Fruit fly (Drosophila melanogaster) whole organism, embryonic: Measurements from ENCODE around the gene CheB38b.

Experiments used
- CG10147 ChIP-seq: fragments of 200-800 bp; sonication (Bioruptor generic); optimal IDR thresholded peaks from 2 replicates; lab custom pipeline; 2019; ENCODE audit warnings: missing biosample characterization, mild to moderate bottlenecking, missing genetic modification characterization, moderate library complexity
- CG10321 ChIP-seq: fragments of 200-800 bp; sonication (Bioruptor generic); IDR thresholded peaks from 2 replicates; pipeline ENCODE4 v1.3.6; 2022; ENCODE audit warnings: missing biosample characterization, missing genetic modification characterization
- CG10654 ChIP-seq: fragments of 200-800 bp; sonication (Bioruptor generic); optimal IDR thresholded peaks from 2 replicates; lab custom pipeline; 2016; ENCODE audit warnings: missing biosample characterization, missing genetic modification characterization
- CG13624 ChIP-seq: fragments of 200-800 bp; sonication (Bioruptor generic); optimal IDR thresholded peaks from 2 replicates; lab custom pipeline; 2016; ENCODE audit warnings: missing biosample characterization, missing genetic modification characterization
- CG13894 ChIP-seq: fragments of 200-800 bp; sonication (Bioruptor generic); optimal IDR thresholded peaks from 3 replicates; lab custom pipeline; 2018; ENCODE audit warnings: missing biosample characterization, mild to moderate bottlenecking, missing genetic modification characterization, moderate library complexity
- CG14860 ChIP-seq: fragments of 200-800 bp; sonication (Bioruptor generic); IDR thresholded peaks from 3 replicates; pipeline ENCODE4 v1.3.6; 2022; ENCODE audit warnings: missing biosample characterization, missing genetic modification characterization; ENCODE audit not compliant: partially characterized antibody
- CG15073 ChIP-seq: fragments of 200-800 bp; sonication (Bioruptor generic); optimal IDR thresholded peaks from 2 replicates; lab custom pipeline; 2016; ENCODE audit warnings: missing biosample characterization, missing genetic modification characterization
- CG17328 ChIP-seq: fragments of 200-800 bp; sonication (Bioruptor generic); IDR thresholded peaks from 2 replicates; pipeline ENCODE4 v1.3.6; 2022; ENCODE audit warnings: missing biosample characterization, missing genetic modification characterization
- CG17568 ChIP-seq: fragments of 200-800 bp; sonication (Bioruptor generic); optimal IDR thresholded peaks from 2 replicates; lab custom pipeline; 2018; ENCODE audit warnings: missing biosample characterization, mild to moderate bottlenecking, missing genetic modification characterization, moderate library complexity
- CG1832 ChIP-seq: fragments of 200-800 bp; sonication (Bioruptor generic); optimal IDR thresholded peaks from 2 replicates; lab custom pipeline; 2017; ENCODE audit warnings: missing biosample characterization, mild to moderate bottlenecking, missing genetic modification characterization, inconsistent platforms
- CG3065 ChIP-seq: fragments of 200-800 bp; sonication (Bioruptor generic); optimal IDR thresholded peaks from 2 replicates; lab custom pipeline; 2016; ENCODE audit warnings: missing biosample characterization, missing genetic modification characterization
- CG31224 ChIP-seq: fragments of 200-800 bp; sonication (Bioruptor generic); IDR thresholded peaks from 2 replicates; pipeline ENCODE4 v1.3.6; 2022; ENCODE audit warnings: missing biosample characterization, missing genetic modification characterization
- CG31388 ChIP-seq: fragments of 200-800 bp; sonication (Bioruptor generic); optimal IDR thresholded peaks from 2 replicates; lab custom pipeline; 2016; ENCODE audit warnings: missing biosample characterization, missing genetic modification characterization
- CG31441 ChIP-seq: fragments of 200-800 bp; sonication (Bioruptor generic); IDR thresholded peaks from 2 replicates; pipeline ENCODE4 v1.3.6; 2022; ENCODE audit warnings: missing biosample characterization, missing genetic modification characterization
- CG3838 ChIP-seq: fragments of 200-800 bp; sonication (Bioruptor generic); optimal IDR thresholded peaks from 3 replicates; lab custom pipeline; 2016; ENCODE audit warnings: missing biosample characterization, missing genetic modification characterization
- CG4360 ChIP-seq: fragments of 200-800 bp; sonication (Bioruptor generic); IDR thresholded peaks from 2 replicates; pipeline ENCODE4 v1.3.6; 2022; ENCODE audit warnings: missing biosample characterization, missing genetic modification characterization
- CG4424 ChIP-seq: fragments of 200-800 bp; sonication (Bioruptor generic); optimal IDR thresholded peaks from 3 replicates; lab custom pipeline; 2016; ENCODE audit warnings: missing biosample characterization, missing genetic modification characterization
- CG4854 ChIP-seq: fragments of 200-800 bp; sonication (Bioruptor generic); optimal IDR thresholded peaks from 2 replicates; lab custom pipeline; 2016; ENCODE audit warnings: missing biosample characterization, missing genetic modification characterization, inconsistent platforms
- CG6272 ChIP-seq: fragments of 200-800 bp; sonication (Bioruptor generic); IDR thresholded peaks from 2 replicates; pipeline ENCODE4 v1.3.6; 2022; ENCODE audit warnings: missing biosample characterization, missing genetic modification characterization
- Chrac-16 ChIP-seq: fragments of 200-800 bp; sonication (Bioruptor generic); optimal IDR thresholded peaks from 3 replicates; lab custom pipeline; 2016; ENCODE audit warnings: missing biosample characterization, missing genetic modification characterization
- Deaf1 ChIP-seq: fragments of 200-800 bp; optimal IDR thresholded peaks from 3 replicates; lab custom pipeline; 2019; ENCODE audit warnings: missing biosample characterization, mild to moderate bottlenecking, missing genetic modification characterization, moderate library complexity
- Drgx ChIP-seq: fragments of 200-800 bp; sonication (Bioruptor generic); IDR thresholded peaks from 2 replicates; pipeline ENCODE4 v1.3.6; 2022; ENCODE audit warnings: missing biosample characterization, missing genetic modification characterization
- Lpt ChIP-seq: fragments of >200 bp; optimal IDR thresholded peaks from 2 replicates; lab custom pipeline; 2018; ENCODE audit warnings: missing biosample characterization, missing genetic modification characterization
- Neu2 ChIP-seq: fragments of 200-800 bp; sonication (Bioruptor generic); optimal IDR thresholded peaks from 3 replicates; lab custom pipeline; 2016; ENCODE audit warnings: missing biosample characterization, missing genetic modification characterization, borderline replicate concordance
- Sox100B ChIP-seq: fragments of 200-800 bp; sonication (Bioruptor generic); optimal IDR thresholded peaks from 3 replicates; lab custom pipeline; 2018; ENCODE audit warnings: missing biosample characterization, mild to moderate bottlenecking, missing genetic modification characterization
- ara ChIP-seq: fragments of 200-800 bp; sonication (Bioruptor generic); IDR thresholded peaks from 2 replicates; pipeline ENCODE4 v1.3.6; 2022; ENCODE audit warnings: missing biosample characterization, missing genetic modification characterization
- bigmax ChIP-seq: fragments of 200-800 bp; sonication (Bioruptor generic); optimal IDR thresholded peaks from 2 replicates; lab custom pipeline; 2018; ENCODE audit warnings: missing biosample characterization, mild to moderate bottlenecking, missing genetic modification characterization
- bowl ChIP-seq: fragments of 200-800 bp; sonication (Bioruptor generic); IDR thresholded peaks from 2 replicates; pipeline ENCODE4 v1.3.6; 2022; ENCODE audit warnings: missing biosample characterization, missing genetic modification characterization
- br ChIP-seq: fragments of >200 bp; optimal IDR thresholded peaks from 2 replicates; lab custom pipeline; 2017
- btn ChIP-seq: fragments of 200-800 bp; sonication (Bioruptor generic); optimal IDR thresholded peaks from 2 replicates; lab custom pipeline; 2016; ENCODE audit warnings: missing biosample characterization, missing genetic modification characterization
- cato ChIP-seq: fragments of 200-800 bp; sonication (Bioruptor generic); optimal IDR thresholded peaks from 2 replicates; lab custom pipeline; 2016; ENCODE audit warnings: missing biosample characterization, missing genetic modification characterization, borderline replicate concordance
- crc ChIP-seq: fragments of 200-800 bp; sonication (Bioruptor generic); optimal IDR thresholded peaks from 2 replicates; lab custom pipeline; 2016; ENCODE audit warnings: missing biosample characterization, missing genetic modification characterization
- dmrt99B ChIP-seq: fragments of 200-800 bp; sonication (Bioruptor generic); optimal IDR thresholded peaks from 2 replicates; lab custom pipeline; 2018; ENCODE audit warnings: missing biosample characterization, mild to moderate bottlenecking, missing genetic modification characterization, moderate library complexity
- emc ChIP-seq: fragments of 200-800 bp; sonication (Bioruptor generic); optimal IDR thresholded peaks from 2 replicates; lab custom pipeline; 2016; ENCODE audit warnings: missing biosample characterization, missing genetic modification characterization
- fd96Cb ChIP-seq: fragments of 200-800 bp; sonication (Bioruptor generic); optimal IDR thresholded peaks from 2 replicates; lab custom pipeline; 2018; ENCODE audit warnings: missing biosample characterization, mild to moderate bottlenecking, missing genetic modification characterization, moderate library complexity
- gfzf ChIP-seq: fragments of 200-800 bp; sonication (Bioruptor generic); optimal IDR thresholded peaks from 2 replicates; lab custom pipeline; 2016; ENCODE audit warnings: missing biosample characterization, mild to moderate bottlenecking, missing genetic modification characterization, moderate library complexity
- ham ChIP-seq: fragments of 200-800 bp; sonication (Bioruptor generic); IDR thresholded peaks from 2 replicates; pipeline ENCODE4 v1.3.6; 2022; ENCODE audit warnings: missing biosample characterization, missing genetic modification characterization
- insv ChIP-seq, 2 experiments: fragments of 200-800 bp; sonication (Bioruptor generic); optimal IDR thresholded peaks; 3 replicates each; lab custom pipeline; 2016 to 2018; ENCODE audit warnings: missing biosample characterization in 2 of 2, missing genetic modification characterization in 2 of 2
- kah ChIP-seq: fragments of 200-800 bp; sonication (Bioruptor generic); optimal IDR thresholded peaks from 2 replicates; lab custom pipeline; 2018; ENCODE audit warnings: missing biosample characterization, mild to moderate bottlenecking, missing genetic modification characterization
- lmd ChIP-seq: fragments of 200-800 bp; sonication (Bioruptor generic); IDR thresholded peaks from 2 replicates; pipeline ENCODE4 v1.3.6; 2022; ENCODE audit warnings: missing biosample characterization, missing genetic modification characterization
- mld ChIP-seq: fragments of 200-800 bp; sonication (Bioruptor generic); IDR thresholded peaks from 3 replicates; pipeline ENCODE4 v1.3.6; 2022; ENCODE audit warnings: missing biosample characterization, missing genetic modification characterization; ENCODE audit not compliant: partially characterized antibody
- nmo ChIP-seq: fragments of 200-800 bp; sonication (Bioruptor generic); optimal IDR thresholded peaks from 2 replicates; lab custom pipeline; 2018; ENCODE audit warnings: missing biosample characterization, mild to moderate bottlenecking, missing genetic modification characterization, moderate library complexity
- pan ChIP-seq, 4 experiments: fragments of >200 bp in 3 of 4; fragments of 200-800 bp in 1 of 4; sonication (Bioruptor generic) in 1 of 4; optimal IDR thresholded peaks in 3 of 4; IDR thresholded peaks in 1 of 4; 2 replicates each; pipeline versions ENCODE4 v1.3.6 to Lab custom; 2017 to 2022; ENCODE audit warnings: missing biosample characterization in 2 of 4, missing genetic modification characterization in 2 of 4, mixed read lengths in 1 of 4
- scrt ChIP-seq: fragments of 200-800 bp; sonication (Bioruptor generic); optimal IDR thresholded peaks from 2 replicates; lab custom pipeline; 2018; ENCODE audit warnings: missing biosample characterization, mild to moderate bottlenecking, missing genetic modification characterization, moderate library complexity
- seq ChIP-seq: fragments of 200-800 bp; sonication (Bioruptor generic); IDR thresholded peaks from 2 replicates; pipeline ENCODE4 v1.3.6; 2022; ENCODE audit warnings: missing biosample characterization, missing genetic modification characterization
- slp2 ChIP-seq: fragments of 200-800 bp; sonication (Bioruptor generic); optimal IDR thresholded peaks from 2 replicates; lab custom pipeline; 2016; ENCODE audit warnings: missing biosample characterization, missing genetic modification characterization
- toy ChIP-seq: fragments of 200-800 bp; sonication (Bioruptor generic); IDR thresholded peaks from 2 replicates; pipeline ENCODE4 v1.3.6; 2022; ENCODE audit warnings: missing biosample characterization, missing genetic modification characterization
- vfl ChIP-seq: fragments of 200-800 bp; sonication (Bioruptor generic); optimal IDR thresholded peaks from 2 replicates; lab custom pipeline; 2016; ENCODE audit warnings: missing biosample characterization, missing genetic modification characterization
- wdn ChIP-seq: fragments of 200-800 bp; sonication (Bioruptor generic); IDR thresholded peaks from 2 replicates; pipeline ENCODE4 v1.3.6; 2022; ENCODE audit warnings: missing biosample characterization, missing genetic modification characterization
- z ChIP-seq: fragments of 200-800 bp; sonication (Bioruptor generic); IDR thresholded peaks from 3 replicates; pipeline ENCODE4 v1.3.6; 2022; ENCODE audit warnings: missing biosample characterization, missing genetic modification characterization
- zfh2 ChIP-seq: fragments of 200-800 bp; sonication (Bioruptor generic); optimal IDR thresholded peaks from 2 replicates; lab custom pipeline; 2016; ENCODE audit warnings: missing biosample characterization, missing genetic modification characterization

CheB38b gene

dm6 chr2L:20808510-20809195, 8.4 kb downstream of the CheB38b start (continued):
- TF ChIP-seq CG4854 (no peak), crc (GFP tag; lab: Kevin White, UChicago) (no peak), lmd (GFP tag; lab: Robert Waterston, UW) (no peak), z (GFP tag; lab: Robert Waterston, UW) (no peak), CG4360 (GFP tag; lab: Robert Waterston, UW) (no peak), CG31388 (GFP tag; lab: Kevin White, UChicago) (no peak), CG31441 (GFP tag; lab: Robert Waterston, UW) (no peak), ham (no peak), CG3065 (no peak), Chrac-16 (no peak), CG14860 (GFP tag; lab: Robert Waterston, UW) (no peak), CG31224 (GFP tag; lab: Robert Waterston, UW) (peak; percentile 95), wdn (GFP tag; lab: Robert Waterston, UW) (no peak), Neu2 (GFP tag; lab: Kevin White, UChicago) (no peak), CG6272 (GFP tag; lab: Robert Waterston, UW) (no peak), scrt (peak; percentile 96), cato (no peak), Sox100B (GFP tag; lab: Kevin White, UChicago) (no peak), toy (GFP tag; lab: Robert Waterston, UW) (no peak), slp2 (GFP tag; lab: Kevin White, UChicago) (no peak), zfh2 (no peak), Deaf1 (tag; lab: Kevin White, UChicago) (no peak), fd96Cb (tag; lab: Kevin White, UChicago) (no peak), Drgx (no peak), CG13894 (tag; lab: Kevin White, UChicago) (peak; percentile 94), CG3838 (GFP tag; lab: Kevin White, UChicago) (no peak), CG17568 (GFP tag; lab: Kevin White, UChicago) (no peak), bowl (GFP tag; lab: Robert Waterston, UW) (no peak), nmo (no peak), CG4424 (GFP tag; lab: Kevin White, UChicago) (no peak), btn (GFP tag; lab: Kevin White, UChicago) (no peak), gfzf (no peak), emc (GFP tag; lab: Kevin White, UChicago) (no peak), vfl (GFP tag; lab: Kevin White, UChicago) (no peak), br (lab: Kevin White, UChicago) (no peak), CG15073 (GFP tag; lab: Kevin White, UChicago) (no peak), CG17328 (GFP tag; lab: Robert Waterston, UW) (no peak), Lpt (GFP tag; lab: Kevin White, UChicago) (no peak), ara (GFP tag; lab: Robert Waterston, UW) (no peak), CG10321 (GFP tag; lab: Robert Waterston, UW) (0 out of 2 replicates have a peak, but pooled peaks have one; percentile 6), mld (GFP tag; lab: Robert Waterston, UW) (0 out of 3 replicates have a peak, but pooled peaks have one; percentile 17), CG13624 (GFP tag; lab: Kevin White, UChicago) (no peak), CG1832 (GFP tag; lab: Kevin White, UChicago) (peak; percentile 38), bigmax (GFP tag; lab: Kevin White, UChicago) (no peak), dmrt99B (tag; lab: Kevin White, UChicago) (no peak), CG10654 (GFP tag; lab: Kevin White, UChicago) (no peak), insv (GFP tag; optimal IDR thresholded peaks at IDR 0.05; lab: Kevin White, UChicago) (no peak), kah (GFP tag; lab: Kevin White, UChicago) (no peak), CG10147 (GFP tag; lab: Kevin White, UChicago) (no peak), seq (GFP tag; lab: Robert Waterston, UW) (no peak; the same call in 1 of the 2 replicates), pan (optimal IDR thresholded peaks at IDR 0.05; lab: Kevin White, UChicago) (no peak), pan (GFP tag; optimal IDR thresholded peaks at IDR 0.05 in 1 of 2, IDR thresholded peaks at IDR 0.05 in 1 of 2) (no peak)
